Worm (Caenorhabditis elegans) whole organism, L4/young adult: ENCODE data around the gene Y41C4A.21.

ENCODE experiments used
- W03F9.2 ChIP-seq: fragments of 150-350 bp; optimal IDR thresholded peaks from 2 replicates; lab custom pipeline; 2014; ENCODE audit warnings: missing biosample characterization, missing genetic modification characterization
- dao-5 ChIP-seq: sonication (generic microtip); optimal IDR thresholded peaks from 2 replicates; lab custom pipeline; 2016; ENCODE audit warnings: missing genotype, missing genetic modification characterization, moderate library complexity, missing compliant biosample characterization
- him-1 ChIP-seq: sonication (generic microtip); optimal IDR thresholded peaks from 2 replicates; lab custom pipeline; 2016; ENCODE audit warnings: missing genotype, missing genetic modification reagents, missing genetic modification characterization, missing compliant biosample characterization

- TF ChIP-seq dao-5 (tag; lab: Kevin White, UChicago): no peak
- no peak for TF ChIP-seq him-1 (tag; lab: Kevin White, UChicago)
- no peak for TF ChIP-seq W03F9.2 (tag; lab: Kevin White, UChicago)
Observed at ce11 chrIII:11694506-11694947, 37.6 kb upstream of the Y41C4A.21 start.
